Worm (Caenorhabditis elegans) whole organism, L4 larva: ENCODE measurements around the gene chst-1.
A peak's percentile ranks its signal among the peaks of the same experiment; 100 is the strongest.

Experiments used
- F10B5.3 ChIP-seq: sonication (generic microtip); optimal IDR thresholded peaks from 2 replicates; lab custom pipeline; 2016; ENCODE audit warnings: mild to moderate bottlenecking, missing genetic modification characterization, missing compliant biosample characterization
- F26F4.8 ChIP-seq: fragments of 200-800 bp; sonication (Bioruptor generic); conservative IDR thresholded peaks from 2 replicates; pipeline ENCODE4 v1.3.6; 2022; ENCODE audit warnings: missing genetic modification characterization, missing compliant biosample characterization
- F37D6.2 ChIP-seq: sonication (generic microtip); optimal IDR thresholded peaks from 2 replicates; lab custom pipeline; 2016; ENCODE audit warnings: mild to moderate bottlenecking, missing genetic modification characterization, missing compliant biosample characterization
- F49E8.2 ChIP-seq: sonication (generic microtip); optimal IDR thresholded peaks from 2 replicates; lab custom pipeline; 2016; ENCODE audit warnings: missing compliant biosample characterization, mild to moderate bottlenecking, missing genetic modification characterization, borderline replicate concordance
- R02D3.7 ChIP-seq: fragments of 150-350 bp; sonication (generic microtip); optimal IDR thresholded peaks from 3 replicates; lab custom pipeline; 2014; ENCODE audit warnings: missing biosample characterization, missing genetic modification characterization
- T20F7.1 ChIP-seq: fragments of 200-800 bp; sonication (Bioruptor generic); optimal IDR thresholded peaks from 2 replicates; lab custom pipeline; 2018; ENCODE audit warnings: mild to moderate bottlenecking, missing genetic modification characterization, missing compliant biosample characterization
- Y48G9A.11 ChIP-seq: fragments of 200-800 bp; sonication (Bioruptor generic); IDR thresholded peaks from 2 replicates; pipeline ENCODE4 v1.3.6; 2022; ENCODE audit warnings: missing genetic modification reagents, missing genetic modification characterization, missing compliant biosample characterization
- Y5F2A.4 ChIP-seq: fragments of 200-800 bp; sonication (Bioruptor generic); optimal IDR thresholded peaks from 2 replicates; lab custom pipeline; 2018; ENCODE audit warnings: mild to moderate bottlenecking, missing genetic modification characterization, missing compliant biosample characterization
- ZK546.5 ChIP-seq, 2 experiments: sonication (generic microtip); optimal IDR thresholded peaks; 2 replicates each; lab custom pipeline; 2017; ENCODE audit warnings: missing biosample characterization in 2 of 2, missing genetic modification characterization in 2 of 2
- arid-1 ChIP-seq: fragments of 200-800 bp; sonication (Bioruptor generic); conservative IDR thresholded peaks from 2 replicates; pipeline ENCODE4 v1.3.6; 2022; ENCODE audit warnings: missing genetic modification reagents, missing genetic modification characterization, missing compliant biosample characterization
- ceh-20 ChIP-seq: fragments of 200-800 bp; sonication (Bioruptor generic); IDR thresholded peaks from 2 replicates; pipeline ENCODE4 v1.3.6; 2022; ENCODE audit warnings: missing genetic modification reagents, missing genetic modification characterization, missing compliant biosample characterization
- ceh-28 ChIP-seq: fragments of 150-350 bp; optimal IDR thresholded peaks from 2 replicates; lab custom pipeline; 2014; ENCODE audit warnings: missing biosample characterization, missing genetic modification reagents, missing genetic modification characterization
- ceh-32 ChIP-seq: sonication (generic microtip); optimal IDR thresholded peaks from 2 replicates; lab custom pipeline; 2016; ENCODE audit warnings: mild to moderate bottlenecking, missing genetic modification characterization, missing compliant biosample characterization; ENCODE audit not compliant: poor library complexity
- ceh-44 ChIP-seq: fragments of 200-800 bp; sonication (Bioruptor generic); IDR thresholded peaks from 2 replicates; pipeline ENCODE4 v1.3.6; 2022; ENCODE audit warnings: missing genetic modification reagents, missing genetic modification characterization, missing compliant biosample characterization
- ceh-62 ChIP-seq: sonication (generic microtip); optimal IDR thresholded peaks from 2 replicates; lab custom pipeline; 2017; ENCODE audit warnings: missing biosample characterization, missing genetic modification characterization
- ceh-82 ChIP-seq: sonication (generic microtip); optimal IDR thresholded peaks from 2 replicates; lab custom pipeline; 2017; ENCODE audit warnings: missing biosample characterization, missing genetic modification characterization
- cey-2 ChIP-seq: sonication (generic microtip); optimal IDR thresholded peaks from 3 replicates; lab custom pipeline; 2017; ENCODE audit warnings: missing genetic modification characterization, mild to moderate bottlenecking, missing compliant biosample characterization, antibody characterized with exemption, borderline replicate concordance; ENCODE audit not compliant: insufficient read depth
- daf-16 ChIP-seq, 3 experiments: sonication (generic microtip); optimal IDR thresholded peaks; 2 replicates each; lab custom pipeline; 2016 to 2017; ENCODE audit warnings: missing genetic modification characterization in 3 of 3, missing genetic modification reagents in 3 of 3, mild to moderate bottlenecking in 2 of 3, missing compliant biosample characterization in 2 of 3, missing biosample characterization in 1 of 3, moderate library complexity in 1 of 3
- daf-8 ChIP-seq: fragments of 200-800 bp; sonication (Bioruptor generic); IDR thresholded peaks from 2 replicates; pipeline ENCODE4 v1.3.6; 2022; ENCODE audit warnings: missing genetic modification characterization, missing compliant biosample characterization
- dmd-8 ChIP-seq: fragments of 200-800 bp; sonication (Bioruptor generic); IDR thresholded peaks from 2 replicates; pipeline ENCODE4 v1.3.6; 2022; ENCODE audit warnings: missing genetic modification characterization, missing compliant biosample characterization
- dmd-9 ChIP-seq: fragments of 200-800 bp; sonication (Bioruptor generic); IDR thresholded peaks from 2 replicates; pipeline ENCODE4 v1.3.6; 2022; ENCODE audit warnings: missing genetic modification reagents, missing genetic modification characterization, missing compliant biosample characterization
- duxl-1 ChIP-seq: sonication (generic microtip); optimal IDR thresholded peaks from 2 replicates; lab custom pipeline; 2016; ENCODE audit warnings: mild to moderate bottlenecking, missing genetic modification characterization, moderate library complexity, missing compliant biosample characterization; ENCODE audit not compliant: poor library complexity
- egl-27 ChIP-seq: sonication (generic microtip); optimal IDR thresholded peaks from 3 replicates; lab custom pipeline; 2017; ENCODE audit warnings: missing biosample characterization, missing genetic modification reagents, missing genetic modification characterization
- egl-43 ChIP-seq: fragments of 200-800 bp; sonication (Bioruptor generic); IDR thresholded peaks from 2 replicates; pipeline ENCODE4 v1.3.6; 2022; ENCODE audit warnings: missing genetic modification reagents, missing genetic modification characterization, missing compliant biosample characterization
- fos-1 ChIP-seq: fragments of 150-350 bp; optimal IDR thresholded peaks from 2 replicates; lab custom pipeline; 2014; ENCODE audit warnings: missing biosample characterization, missing genetic modification characterization
- hlh-30 ChIP-seq: sonication (generic microtip); optimal IDR thresholded peaks from 2 replicates; lab custom pipeline; 2017; ENCODE audit warnings: antibody characterized with exemption, mild to moderate bottlenecking, missing genetic modification characterization, missing compliant biosample characterization; ENCODE audit not compliant: insufficient read depth
- lim-7 ChIP-seq: fragments of 200-800 bp; sonication (Bioruptor generic); IDR thresholded peaks from 2 replicates; pipeline ENCODE4 v1.3.6; 2022; ENCODE audit warnings: missing genetic modification characterization, missing compliant biosample characterization
- lin-13 ChIP-seq: fragments of 150-350 bp; optimal IDR thresholded peaks from 2 replicates; lab custom pipeline; 2014; ENCODE audit warnings: missing biosample characterization, missing genetic modification reagents, missing genetic modification characterization
- lin-15B ChIP-seq: fragments of 150-350 bp; sonication (generic microtip); optimal IDR thresholded peaks from 3 replicates; lab custom pipeline; 2014; ENCODE audit warnings: missing biosample characterization, missing genetic modification characterization
- madf-5 ChIP-seq, 2 experiments: fragments of 200-800 bp; sonication (Bioruptor generic); IDR thresholded peaks; 2 replicates each; pipeline ENCODE4 v1.3.6; 2022; ENCODE audit warnings: missing compliant biosample characterization in 2 of 2, missing genetic modification characterization in 2 of 2
- madf-9 ChIP-seq: fragments of 200-800 bp; sonication (Bioruptor generic); conservative IDR thresholded peaks from 2 replicates; pipeline ENCODE4 v1.3.6; 2022; ENCODE audit warnings: missing genetic modification reagents, missing genetic modification characterization, missing compliant biosample characterization
- nhr-25 ChIP-seq: sonication (generic microtip); optimal IDR thresholded peaks from 2 replicates; lab custom pipeline; 2017; ENCODE audit warnings: missing genetic modification characterization, mild to moderate bottlenecking, missing compliant biosample characterization, antibody characterized with exemption, moderate library complexity, borderline replicate concordance; ENCODE audit not compliant: insufficient read depth
- nhr-6 ChIP-seq: fragments of 150-350 bp; optimal IDR thresholded peaks from 2 replicates; lab custom pipeline; 2014; ENCODE audit warnings: missing biosample characterization, missing genetic modification characterization
- php-3 ChIP-seq: fragments of 200-800 bp; sonication (Bioruptor generic); IDR thresholded peaks from 2 replicates; pipeline ENCODE4 v1.3.6; 2022; ENCODE audit warnings: missing genetic modification reagents, missing genetic modification characterization, missing compliant biosample characterization
- rbr-2 ChIP-seq: sonication (generic microtip); optimal IDR thresholded peaks from 2 replicates; lab custom pipeline; 2016; ENCODE audit warnings: missing genotype, missing genetic modification characterization, missing compliant biosample characterization
- saeg-2 ChIP-seq: fragments of 200-800 bp; sonication (Bioruptor generic); IDR thresholded peaks from 2 replicates; pipeline ENCODE4 v1.3.6; 2022; ENCODE audit warnings: missing genetic modification reagents, missing genetic modification characterization, missing compliant biosample characterization
- sdz-12 ChIP-seq: fragments of 200-800 bp; sonication (Bioruptor generic); optimal IDR thresholded peaks from 2 replicates; lab custom pipeline; 2018; ENCODE audit warnings: mild to moderate bottlenecking, missing genetic modification characterization, missing compliant biosample characterization
- snpc-4 ChIP-seq: fragments of 150-350 bp; optimal IDR thresholded peaks from 2 replicates; lab custom pipeline; 2014; ENCODE audit warnings: missing biosample characterization, missing genetic modification characterization
- spr-1 ChIP-seq: sonication (generic microtip); optimal IDR thresholded peaks from 2 replicates; lab custom pipeline; 2016; ENCODE audit warnings: mild to moderate bottlenecking, missing genetic modification characterization, missing compliant biosample characterization
- unc-130 ChIP-seq: sonication (generic microtip); optimal IDR thresholded peaks from 2 replicates; lab custom pipeline; 2016; ENCODE audit warnings: missing genetic modification reagents, missing genetic modification characterization, missing compliant biosample characterization
- unc-62 ChIP-seq, 3 experiments: fragments of 150-350 bp in 1 of 3; sonication (generic microtip); optimal IDR thresholded peaks in 2 of 3; peaks in 1 of 3; 1 replicate in 1 of 3; 2 replicates in 2 of 3; lab custom pipeline; 2014 to 2017; ENCODE audit warnings: missing biosample characterization in 3 of 3, missing genetic modification characterization in 3 of 3, missing genetic modification reagents in 3 of 3, missing genotype in 1 of 3
- zfp-2 ChIP-seq: sonication (generic microtip); optimal IDR thresholded peaks from 2 replicates; lab custom pipeline; 2016; ENCODE audit warnings: mild to moderate bottlenecking, missing genetic modification characterization, missing compliant biosample characterization
- zfp-3 ChIP-seq: fragments of 200-800 bp; sonication (Bioruptor generic); conservative IDR thresholded peaks from 2 replicates; pipeline ENCODE4 v1.3.6; 2022; ENCODE audit warnings: missing genetic modification reagents, missing genetic modification characterization, missing compliant biosample characterization
- zip-11 ChIP-seq: fragments of 200-800 bp; sonication (Bioruptor generic); IDR thresholded peaks from 2 replicates; pipeline ENCODE4 v1.3.6; 2022; ENCODE audit warnings: missing genetic modification characterization, missing compliant biosample characterization
- zip-2 ChIP-seq: fragments of 150-350 bp; optimal IDR thresholded peaks from 2 replicates; lab custom pipeline; 2014; ENCODE audit warnings: missing biosample characterization, missing genetic modification characterization
- ztf-11 ChIP-seq: fragments of 150-350 bp; optimal IDR thresholded peaks from 2 replicates; lab custom pipeline; 2014; ENCODE audit warnings: missing biosample characterization, missing genetic modification characterization
- ztf-7 ChIP-seq: fragments of 150-350 bp; optimal IDR thresholded peaks from 2 replicates; lab custom pipeline; 2014; ENCODE audit warnings: missing biosample characterization, missing genetic modification characterization

Gene chst-1

DNA sequence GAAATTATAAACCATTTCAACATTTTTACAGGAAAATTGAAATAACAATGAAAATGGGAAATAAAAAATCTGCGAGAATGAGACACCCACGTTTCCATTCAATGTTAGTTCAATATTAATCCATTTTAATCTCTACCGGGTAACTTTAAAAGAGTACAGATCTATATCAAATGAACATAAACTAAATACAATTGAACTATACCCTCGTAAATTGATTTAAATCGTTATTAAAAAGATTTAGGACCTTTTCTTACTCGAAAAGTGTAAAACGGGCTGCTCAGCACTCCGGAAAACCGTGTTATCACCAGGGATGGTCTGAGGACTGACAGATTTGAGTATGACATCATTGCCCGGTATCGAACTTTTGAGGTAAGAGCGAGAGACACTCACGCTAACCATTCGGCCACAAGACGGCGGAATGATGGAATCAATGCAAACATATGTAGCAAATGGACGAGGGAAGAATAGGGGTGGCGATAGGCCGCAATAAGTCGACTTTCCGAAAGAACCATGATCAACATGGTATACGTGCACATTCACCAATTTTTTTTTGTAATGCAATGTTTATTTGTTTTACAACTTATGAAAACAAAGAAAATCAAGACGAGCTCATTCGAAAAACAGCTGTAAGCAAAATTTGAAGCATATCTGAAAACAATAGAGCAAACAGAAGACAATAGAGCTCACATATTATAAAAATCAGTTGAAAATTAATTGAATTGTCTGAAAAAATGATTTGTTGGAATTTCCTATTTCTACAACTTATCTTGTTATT lies at the start of gene chst-1, which contains the start of gene C41C4.9:
TSS of gene chst-1 (minus strand) at position 51 of the 775 bp plus-strand sequence.
TSS of gene C41C4.9 (plus strand) at position 725 of the 775 bp plus-strand sequence.
- TF ChIP-seq daf-8 (GFP tag; lab: Robert Waterston, UW) (0 out of 2 replicates have a peak, but pooled peaks have one; percentile 70), rbr-2 (peak; percentile 60), hlh-30 (tag; lab: Kevin White, UChicago) (peak; percentile 71), egl-43 (GFP tag; lab: Robert Waterston, UW) (no peak; the same call in 1 of the 2 replicates), ceh-82 (tag; lab: Kevin White, UChicago) (no peak), madf-5 (GFP tag; IDR thresholded peaks at IDR 0.05; lab: Robert Waterston, UW) (peak; percentile 89 to 91; a peak in 3 of 4 replicates), arid-1 (GFP tag; lab: Robert Waterston, UW) (peak; percentile 91), F26F4.8 (GFP tag; lab: Robert Waterston, UW) (peak; percentile 97), ceh-62 (no peak), duxl-1 (tag; lab: Kevin White, UChicago) (peak; percentile 81), R02D3.7 (tag; lab: Kevin White, UChicago) (no peak), zfp-2 (peak; percentile 49), saeg-2 (GFP tag; lab: Robert Waterston, UW) (no peak; the same call in 1 of the 2 replicates), zip-2 (tag; lab: Kevin White, UChicago) (no peak), lin-15B (no peak), dmd-8 (GFP tag; lab: Robert Waterston, UW) (peak; percentile 99), unc-130 (peak; percentile 83), zfp-3 (GFP tag; lab: Robert Waterston, UW) (peak; percentile 83), daf-16 (GFP tag; optimal IDR thresholded peaks at IDR 0.05; lab: Kevin White, UChicago) (peak; percentile 77 to 84), daf-16 (tag; optimal IDR thresholded peaks at IDR 0.05; lab: Kevin White, UChicago) (peak; percentile 69), T20F7.1 (GFP tag; lab: Kevin White, UChicago) (peak; percentile 55), dmd-9 (GFP tag; lab: Robert Waterston, UW) (peak; percentile 89; the same call in 1 of the 2 replicates), lim-7 (GFP tag; lab: Robert Waterston, UW) (peak; percentile 98; the same call in 1 of the 2 replicates), spr-1 (peak; percentile 82), Y48G9A.11 (peak; percentile 84; the same call in 1 of the 2 replicates), F10B5.3 (tag; lab: Kevin White, UChicago) (peak; percentile 48), unc-62 (GFP tag; optimal IDR thresholded peaks at IDR 0.05 in 1 of 2; lab: Kevin White, UChicago) (peak in 1 of 2 experiments; percentile 89), unc-62 (tag; optimal IDR thresholded peaks at IDR 0.05; lab: Kevin White, UChicago) (no peak), egl-27 (tag; lab: Kevin White, UChicago) (no peak), ceh-44 (GFP tag; lab: Robert Waterston, UW) (peak; percentile 79; the same call in 1 of the 2 replicates), ztf-7 (tag; lab: Kevin White, UChicago) (peak; percentile 60), F37D6.2 (peak; percentile 33), ceh-32 (tag; lab: Kevin White, UChicago) (no peak), cey-2 (tag; lab: Kevin White, UChicago) (no peak), nhr-6 (tag; lab: Kevin White, UChicago) (peak; percentile 79), F49E8.2 (tag; lab: Kevin White, UChicago) (peak; percentile 65), ceh-20 (GFP tag; lab: Robert Waterston, UW) (peak; percentile 80), zip-11 (peak; percentile 64; the same call in 1 of the 2 replicates), madf-9 (GFP tag; lab: Robert Waterston, UW) (peak; percentile 90), ceh-28 (no peak), ZK546.5 (tag; optimal IDR thresholded peaks at IDR 0.05; lab: Kevin White, UChicago) (no peak), php-3 (peak; percentile 90), nhr-25 (tag; lab: Kevin White, UChicago) (peak; percentile 71), snpc-4 (tag; lab: Kevin White, UChicago) (peak; percentile 3), ztf-11 (tag; lab: Kevin White, UChicago) (no peak), fos-1 (no peak), Y5F2A.4 (GFP tag; lab: Kevin White, UChicago) (peak; percentile 86), lin-13 (peak; percentile 40), sdz-12 (GFP tag; lab: Kevin White, UChicago) (peak; percentile 77)
